Fruit fly (Drosophila melanogaster) whole organism, adult: ENCODE measurements around the gene CG44838.
A peak's percentile ranks its signal among the peaks of the same experiment; 100 is the strongest.

Experiments used
- CG11617 ChIP-seq: fragments of 200-800 bp; sonication (Bioruptor generic); optimal IDR thresholded peaks from 2 replicates; lab custom pipeline; 2017; ENCODE audit warnings: mild to moderate bottlenecking, missing biosample characterization, missing genetic modification reagents, missing genetic modification characterization
- CG12768 ChIP-seq: fragments of 200-800 bp; sonication (Bioruptor generic); optimal IDR thresholded peaks from 2 replicates; lab custom pipeline; 2017; ENCODE audit warnings: missing biosample characterization, missing genetic modification characterization, mild to moderate bottlenecking, moderate library complexity, missing genetic modification reagents
- CG14711 ChIP-seq: fragments of 200-800 bp; sonication (Bioruptor generic); optimal IDR thresholded peaks from 2 replicates; lab custom pipeline; 2018; ENCODE audit warnings: missing biosample characterization, mild to moderate bottlenecking, missing genetic modification characterization, moderate library complexity
- CG1620 ChIP-seq: fragments of 200-800 bp; sonication (Bioruptor generic); optimal IDR thresholded peaks from 2 replicates; lab custom pipeline; 2016; ENCODE audit warnings: missing biosample characterization, missing genetic modification characterization
- CG33017 ChIP-seq: fragments of 200-800 bp; sonication (Bioruptor generic); optimal IDR thresholded peaks from 2 replicates; lab custom pipeline; 2018; ENCODE audit warnings: missing biosample characterization, mild to moderate bottlenecking, missing genetic modification characterization, moderate library complexity
- CG5204 ChIP-seq: fragments of 200-800 bp; sonication (Bioruptor generic); optimal IDR thresholded peaks from 2 replicates; lab custom pipeline; 2016; ENCODE audit warnings: missing biosample characterization, missing genetic modification characterization
- CG7045 ChIP-seq: fragments of 200-800 bp; sonication (Bioruptor generic); optimal IDR thresholded peaks from 2 replicates; lab custom pipeline; 2017; ENCODE audit warnings: missing biosample characterization, mild to moderate bottlenecking, missing genetic modification characterization
- CG7101 ChIP-seq: fragments of 200-800 bp; sonication (Bioruptor generic); optimal IDR thresholded peaks from 2 replicates; lab custom pipeline; 2018; ENCODE audit warnings: missing biosample characterization, mild to moderate bottlenecking, missing genetic modification characterization, moderate library complexity
- Clk ChIP-seq: fragments of 200-800 bp; sonication (Bioruptor generic); optimal IDR thresholded peaks from 2 replicates; lab custom pipeline; 2017; ENCODE audit warnings: missing biosample characterization, missing genetic modification characterization
- Crg-1 ChIP-seq: fragments of 200-800 bp; sonication (Bioruptor generic); optimal IDR thresholded peaks from 2 replicates; lab custom pipeline; 2016; ENCODE audit warnings: missing biosample characterization, missing genetic modification characterization
- Hr96 ChIP-seq: fragments of 200-800 bp; sonication (Bioruptor generic); optimal IDR thresholded peaks from 2 replicates; lab custom pipeline; 2016; ENCODE audit warnings: missing biosample characterization, missing genetic modification characterization
- Mnt ChIP-seq: fragments of 200-800 bp; sonication (Bioruptor generic); optimal IDR thresholded peaks from 2 replicates; lab custom pipeline; 2016; ENCODE audit warnings: missing biosample characterization, mild to moderate bottlenecking, missing genetic modification characterization
- bab1 ChIP-seq: fragments of 200-800 bp; sonication (Bioruptor generic); optimal IDR thresholded peaks from 3 replicates; lab custom pipeline; 2019; ENCODE audit warnings: missing biosample characterization, mild to moderate bottlenecking, missing genetic modification characterization, moderate library complexity
- cic ChIP-seq: fragments of 200-800 bp; sonication (Bioruptor generic); optimal IDR thresholded peaks from 2 replicates; lab custom pipeline; 2017; ENCODE audit warnings: missing biosample characterization, mild to moderate bottlenecking, missing genetic modification characterization, moderate library complexity
- cnc ChIP-seq, 2 experiments: fragments of >200 bp; optimal IDR thresholded peaks; 2 replicates each; lab custom pipeline; 2017
- kay ChIP-seq: fragments of 200-800 bp; sonication (Bioruptor generic); peaks from one replicate; lab custom pipeline; 2016; ENCODE audit warnings: missing biosample characterization, missing genetic modification characterization, borderline replicate concordance
- ovo ChIP-seq: fragments of 200-800 bp; sonication (Bioruptor generic); optimal IDR thresholded peaks from 2 replicates; lab custom pipeline; 2016; ENCODE audit warnings: missing biosample characterization, missing genetic modification characterization
- pad ChIP-seq: fragments of 200-800 bp; sonication (Bioruptor generic); optimal IDR thresholded peaks from 3 replicates; lab custom pipeline; 2017; ENCODE audit warnings: missing biosample characterization, missing genetic modification characterization, mild to moderate bottlenecking, moderate library complexity, missing genetic modification reagents
- tj ChIP-seq: fragments of 200-800 bp; sonication (Bioruptor generic); optimal IDR thresholded peaks from 3 replicates; lab custom pipeline; 2017; ENCODE audit warnings: missing biosample characterization, mild to moderate bottlenecking, missing genetic modification characterization, moderate library complexity
- toe ChIP-seq: fragments of 200-800 bp; sonication (Bioruptor generic); optimal IDR thresholded peaks from 2 replicates; lab custom pipeline; 2016; ENCODE audit warnings: missing biosample characterization, missing genetic modification characterization

Gene CG44838

DNA sequence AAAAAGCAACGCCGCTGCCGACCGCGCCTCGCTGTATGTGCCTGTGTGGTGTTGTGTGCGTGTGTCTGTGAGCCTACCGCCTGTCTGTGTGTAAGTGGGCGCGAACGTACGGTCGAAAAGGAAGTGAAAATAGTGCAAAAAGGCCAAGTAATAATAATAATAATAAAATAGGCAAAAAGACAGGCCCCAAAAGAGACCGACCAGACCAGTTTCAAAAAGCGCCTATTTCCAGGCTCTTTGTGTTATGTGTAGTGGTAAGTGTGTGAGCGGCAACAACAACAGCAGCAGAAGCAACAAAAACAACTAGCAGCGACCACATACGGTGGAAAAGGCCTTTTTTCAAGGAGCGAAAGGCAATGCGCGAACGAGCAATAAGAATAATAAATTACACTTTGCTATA, 1.9 kb downstream of the CG44838 start:
- TF ChIP-seq Hr96 (no peak), CG11617 (GFP tag; lab: Kevin White, UChicago) (no peak), bab1 (no peak)

DNA sequence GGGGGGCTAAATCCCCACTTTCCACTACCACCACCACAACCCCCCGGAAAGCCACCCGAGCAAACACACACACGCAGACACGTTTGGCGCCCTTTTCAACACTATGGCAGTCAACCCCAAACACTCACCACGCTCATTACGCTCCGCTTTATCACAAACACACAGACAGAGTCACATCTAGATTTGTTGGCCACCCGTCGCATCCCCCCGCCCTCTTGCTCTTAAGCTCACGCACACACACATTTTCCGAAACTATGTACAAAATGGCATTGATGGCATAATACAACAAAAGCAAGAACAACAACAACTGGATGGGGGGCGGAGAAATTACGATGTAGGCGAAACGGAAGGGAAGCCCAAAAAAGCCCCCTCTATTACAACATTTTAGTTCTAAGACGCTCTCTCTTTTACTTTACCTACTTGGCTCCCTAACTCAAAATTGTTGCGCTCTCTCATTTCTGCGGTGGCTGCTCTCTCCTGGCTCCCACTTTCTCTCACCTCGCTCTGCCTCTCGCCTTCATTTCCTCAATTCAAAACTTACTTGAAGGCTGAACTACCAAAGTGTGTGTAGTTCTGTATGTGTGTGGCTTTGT, 4.9 kb downstream of the CG44838 start:
- TF ChIP-seq pad (peak; percentile 8), CG12768 (GFP tag; lab: Kevin White, UChicago) (peak; percentile 40), CG7101 (tag; lab: Kevin White, UChicago) (no peak), Crg-1 (GFP tag; lab: Kevin White, UChicago) (no peak), cic (peak; percentile 12), Mnt (GFP tag; lab: Kevin White, UChicago) (no peak), CG7045 (GFP tag; lab: Kevin White, UChicago) (no peak)

DNA sequence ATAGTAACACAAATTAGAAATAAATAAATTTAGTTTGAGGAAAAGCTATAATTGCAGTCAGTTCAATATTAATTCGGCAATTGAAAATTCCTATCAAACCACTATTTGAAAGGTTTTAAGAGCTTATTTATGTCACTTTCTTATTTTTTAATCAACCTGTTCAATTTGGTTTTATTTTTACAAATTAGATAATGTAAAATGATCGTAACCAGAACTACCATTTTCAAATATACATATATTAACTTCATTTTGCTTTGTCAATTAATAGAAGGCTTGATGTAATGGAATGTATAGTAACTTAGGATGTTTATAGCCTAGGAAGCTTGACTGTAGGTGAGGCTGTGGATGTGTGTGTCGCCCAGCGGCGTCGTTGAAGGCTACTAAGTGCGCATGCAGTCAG, 5.7 kb downstream of the CG44838 start:
- TF ChIP-seq toe (GFP tag; lab: Kevin White, UChicago) (peak; percentile 42), CG1620 (GFP tag; lab: Kevin White, UChicago) (no peak), Clk (GFP tag; lab: Kevin White, UChicago) (peak; percentile 32), CG33017 (tag; lab: Kevin White, UChicago) (peak; percentile 32), CG12768 (GFP tag; lab: Kevin White, UChicago) (peak; percentile 24), CG11617 (GFP tag; lab: Kevin White, UChicago) (peak; percentile 34), tj (GFP tag; lab: Kevin White, UChicago) (no peak), CG7045 (GFP tag; lab: Kevin White, UChicago) (peak; percentile 47), CG5204 (GFP tag; lab: Kevin White, UChicago) (peak; percentile 57), CG7101 (tag; lab: Kevin White, UChicago) (peak; percentile 9)

DNA sequence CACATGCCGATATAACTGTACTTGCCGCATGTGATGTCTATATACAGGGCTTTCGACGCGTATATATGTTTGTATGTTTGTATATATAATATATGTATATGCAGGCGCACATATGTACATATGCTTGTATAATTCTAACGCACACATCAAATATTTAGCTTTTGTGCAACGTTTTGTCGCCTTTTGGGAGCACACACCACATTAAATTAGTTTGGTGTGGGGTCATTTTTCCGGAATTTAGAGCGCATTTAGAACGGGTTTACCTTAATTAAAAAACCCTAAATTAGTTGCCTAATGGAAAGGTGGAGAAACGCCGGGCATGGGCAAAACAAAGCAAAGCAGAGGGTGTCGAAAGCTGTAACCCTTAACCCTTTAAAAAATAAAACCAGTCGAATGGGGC, 6.4 kb downstream of the CG44838 start:
- TF ChIP-seq kay (GFP tag; lab: Kevin White, UChicago) (peak; percentile 78), CG11617 (GFP tag; lab: Kevin White, UChicago) (no peak)

DNA sequence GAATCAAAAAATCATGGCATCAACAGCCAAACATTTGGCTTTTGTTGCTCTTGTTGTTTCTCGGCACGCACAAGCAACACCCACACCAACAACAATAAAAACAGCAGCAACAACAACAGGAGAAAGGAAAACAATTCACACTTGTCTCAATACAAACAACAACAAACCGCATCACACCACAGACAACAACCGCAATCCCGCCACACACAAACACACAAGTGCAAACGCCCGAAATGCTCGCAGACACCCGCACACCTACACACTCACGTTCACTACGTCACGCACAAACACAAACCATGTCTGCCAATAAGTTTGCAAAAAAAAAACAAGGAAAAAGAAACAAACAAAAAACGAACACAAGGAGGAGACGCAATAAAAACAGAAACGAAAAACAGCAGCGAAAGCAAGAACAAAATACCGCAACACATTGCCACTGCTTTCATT, 6.9 kb downstream of the CG44838 start:
- TF ChIP-seq Clk (GFP tag; lab: Kevin White, UChicago) = no peak
- TF ChIP-seq CG7045 (GFP tag; lab: Kevin White, UChicago) = no peak
- TF ChIP-seq bab1 = no peak
- TF ChIP-seq CG14711 (tag; lab: Kevin White, UChicago) = no peak
- no peak for TF ChIP-seq CG11617 (GFP tag; lab: Kevin White, UChicago)
- TF ChIP-seq CG12768 (GFP tag; lab: Kevin White, UChicago) = no peak

DNA sequence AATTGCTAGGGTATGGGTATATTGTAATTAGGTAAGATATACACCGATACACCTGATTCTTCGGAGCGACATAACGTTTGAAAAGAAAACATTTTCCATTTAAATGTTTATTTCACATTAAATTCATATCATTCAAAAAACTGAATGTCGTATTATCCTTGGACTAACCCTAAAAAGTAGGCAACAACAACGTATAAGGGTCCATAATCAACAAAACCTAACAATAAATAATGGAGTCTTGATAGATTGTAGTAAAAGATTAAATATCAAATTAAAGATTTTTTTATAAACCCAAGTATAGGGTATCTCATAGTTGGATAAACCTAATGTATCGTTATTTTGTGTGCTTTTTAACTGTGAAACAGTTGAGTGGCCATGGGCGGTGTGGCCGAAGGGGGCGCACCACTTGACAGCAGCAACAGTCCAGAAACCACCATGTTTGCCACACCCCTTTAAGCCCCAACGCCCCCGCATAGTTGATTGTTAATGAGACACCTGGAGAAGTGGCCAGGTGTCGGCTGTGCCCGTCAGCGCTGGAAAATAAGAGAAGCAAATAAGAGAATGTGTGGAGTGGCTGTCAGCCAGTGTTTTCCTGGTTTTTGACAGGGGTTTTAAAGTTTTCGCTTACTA, 7.5 kb downstream of the CG44838 start:
- no peak for TF ChIP-seq pad
- peak; percentile 3 for TF ChIP-seq bab1
- TF ChIP-seq CG7045 (GFP tag; lab: Kevin White, UChicago) = peak; percentile 36
- TF ChIP-seq toe (GFP tag; lab: Kevin White, UChicago) = no peak

DNA sequence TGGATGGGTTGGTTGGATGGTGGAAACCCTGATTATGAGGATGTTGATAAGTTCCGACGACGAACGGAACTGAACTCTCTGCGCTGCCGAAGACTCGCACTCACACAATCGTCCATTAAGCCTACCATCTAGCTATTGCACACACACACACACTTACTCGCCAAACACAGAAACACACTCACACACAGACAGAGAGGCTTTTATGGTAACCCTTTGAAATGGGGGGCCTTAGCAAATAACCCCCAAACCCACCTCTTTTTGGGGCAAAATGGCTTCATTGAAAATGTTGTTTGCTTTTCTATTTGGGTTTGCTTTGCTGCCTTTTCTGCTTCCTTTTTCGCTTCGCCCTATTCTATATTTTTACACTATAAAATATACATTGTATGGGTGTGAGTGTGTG, 8.2 kb downstream of the CG44838 start:
- peak; percentile 26 for TF ChIP-seq cic
- TF ChIP-seq CG12768 (GFP tag; lab: Kevin White, UChicago) = no peak
- TF ChIP-seq Clk (GFP tag; lab: Kevin White, UChicago) = peak; percentile 0

DNA sequence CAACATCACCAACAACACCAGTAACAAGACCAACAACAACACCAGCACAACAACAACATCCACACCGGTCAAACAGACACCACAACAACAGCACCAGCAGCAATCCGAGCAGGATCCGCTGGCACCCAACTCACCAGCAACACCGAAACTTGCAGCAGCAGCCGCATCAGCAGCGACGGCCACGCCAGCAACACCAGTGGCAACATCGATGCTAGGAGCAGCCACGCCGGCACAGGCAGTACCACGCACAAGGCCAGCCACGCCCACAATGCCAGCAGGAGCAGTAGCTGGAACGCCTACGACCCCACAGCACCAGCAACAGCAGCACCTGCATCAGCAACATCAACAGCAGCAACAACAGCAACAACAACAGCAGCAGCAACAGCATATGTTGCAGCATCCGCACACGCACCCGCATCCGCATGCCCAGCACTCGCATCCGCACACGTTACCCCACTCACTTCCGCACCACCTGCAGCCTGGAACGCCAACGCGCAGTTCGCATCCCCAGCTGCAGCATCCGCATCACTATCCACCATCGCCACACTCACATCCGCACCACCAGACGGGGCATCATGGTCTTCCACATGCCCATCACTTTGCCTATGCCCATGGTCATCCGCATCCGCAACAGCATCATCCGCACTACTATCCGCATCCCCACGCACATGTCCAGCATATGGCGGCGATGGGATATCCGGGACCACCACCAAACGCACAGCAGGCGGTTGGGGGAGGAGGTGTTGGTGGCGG, 10.5 kb downstream of the CG44838 start:
- no peak for TF ChIP-seq cnc (optimal IDR thresholded peaks at IDR 0.05; lab: Kevin White, UChicago)
- no peak for TF ChIP-seq CG1620 (GFP tag; lab: Kevin White, UChicago)
- TF ChIP-seq tj (GFP tag; lab: Kevin White, UChicago) = no peak
- no peak for TF ChIP-seq CG14711 (tag; lab: Kevin White, UChicago)
- no peak for TF ChIP-seq Clk (GFP tag; lab: Kevin White, UChicago)
- TF ChIP-seq kay (GFP tag; lab: Kevin White, UChicago) = no peak
- TF ChIP-seq CG12768 (GFP tag; lab: Kevin White, UChicago) = no peak
- no peak for TF ChIP-seq toe (GFP tag; lab: Kevin White, UChicago)
- TF ChIP-seq Crg-1 (GFP tag; lab: Kevin White, UChicago) = no peak
- TF ChIP-seq CG33017 (tag; lab: Kevin White, UChicago) = no peak
- TF ChIP-seq CG7101 (tag; lab: Kevin White, UChicago) = no peak
- TF ChIP-seq CG5204 (GFP tag; lab: Kevin White, UChicago) = no peak
- no peak for TF ChIP-seq CG11617 (GFP tag; lab: Kevin White, UChicago)
- no peak for TF ChIP-seq CG7045 (GFP tag; lab: Kevin White, UChicago)
- no peak for TF ChIP-seq Mnt (GFP tag; lab: Kevin White, UChicago)
- TF ChIP-seq bab1 = no peak
- TF ChIP-seq ovo (GFP tag; lab: Kevin White, UChicago) = no peak
- no peak for TF ChIP-seq cic
